Worm (Caenorhabditis elegans): ENCODE measurements around the gene F28A10.4.

ce11 chrII:888024-888423 is 44.0 kb downstream of the F28A10.4 start, which contains the start of gene T07D3.4:
- TF ChIP-seq sptf-1 (tag; optimal IDR thresholded peaks at IDR 0.05): no peak
- TF ChIP-seq lin-35 (GFP tag; optimal IDR thresholded peaks at IDR 0.05): peak in 1 of 2 experiments; percentile 14
- TF ChIP-seq nhr-71 (tag; optimal IDR thresholded peaks at IDR 0.05): no peak
- no peak for TF ChIP-seq sox-4 (tag; optimal IDR thresholded peaks at IDR 0.05)
- no peak for TF ChIP-seq pqm-1 (tag; optimal IDR thresholded peaks at IDR 0.05)

Data from whole organism, L1 larva.